Worm (Caenorhabditis elegans): ENCODE measurements around the gene ham-3.

DNA sequence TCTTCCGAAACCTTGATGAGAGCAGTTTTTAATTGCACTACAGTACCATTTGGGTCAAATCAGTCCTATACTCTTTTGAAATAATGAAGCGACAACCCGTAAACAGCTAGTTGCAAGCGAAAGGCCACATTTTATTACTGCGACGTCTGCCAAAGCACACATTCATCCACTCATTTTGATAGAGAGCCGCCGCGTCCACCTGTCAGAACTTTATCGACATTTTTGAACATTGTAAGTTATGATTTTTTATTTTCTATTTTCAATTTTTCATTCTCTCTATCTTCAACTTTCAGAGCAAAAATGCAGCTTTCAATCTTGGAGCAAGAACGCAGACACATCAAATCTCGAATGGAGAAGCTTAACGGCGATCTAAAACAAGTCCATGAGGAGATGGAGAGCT, 20.2 kb downstream of the ham-3 start, which contains the start of gene K08E5.6:
- TF ChIP-seq him-1 (tag; optimal IDR thresholded peaks at IDR 0.05) (no peak), dao-5 (tag; optimal IDR thresholded peaks at IDR 0.05) (no peak)
